Worm (Caenorhabditis elegans) whole organism, early embryonic: ENCODE data around the gene exos-4.1.
A peak's percentile ranks its signal among the peaks of the same experiment; 100 is the strongest.

ENCODE experiments used
- B0310.2 ChIP-seq: sonication (generic microtip); optimal IDR thresholded peaks from 2 replicates; lab custom pipeline; 2016; ENCODE audit warnings: mild to moderate bottlenecking, missing genetic modification characterization, missing compliant biosample characterization
- F13C5.2 ChIP-seq: sonication (generic microtip); optimal IDR thresholded peaks from 2 replicates; lab custom pipeline; 2017; ENCODE audit warnings: mild to moderate bottlenecking, missing genetic modification characterization, inconsistent platforms, missing compliant biosample characterization
- aly-1 ChIP-seq: sonication (generic microtip); optimal IDR thresholded peaks from 2 replicates; lab custom pipeline; 2016; ENCODE audit warnings: missing genetic modification characterization, missing compliant biosample characterization
- ama-1 ChIP-seq: fragments of 150-350 bp; optimal IDR thresholded peaks from 2 replicates; lab custom pipeline; 2014
- ceh-13 ChIP-seq: fragments of 200-800 bp; sonication (Bioruptor generic); optimal IDR thresholded peaks from 2 replicates; lab custom pipeline; 2018; ENCODE audit warnings: mild to moderate bottlenecking, missing genetic modification characterization, missing compliant biosample characterization
- ceh-36 ChIP-seq: sonication (generic microtip); optimal IDR thresholded peaks from 2 replicates; lab custom pipeline; 2016; ENCODE audit warnings: missing genetic modification characterization, inconsistent platforms, missing compliant biosample characterization
- ets-7 ChIP-seq: sonication (generic microtip); optimal IDR thresholded peaks from 2 replicates; lab custom pipeline; 2016; ENCODE audit warnings: missing genotype, missing genetic modification characterization, missing compliant biosample characterization
- flt-1 ChIP-seq: fragments of 200-800 bp; sonication (Bioruptor generic); IDR thresholded peaks from 2 replicates; pipeline ENCODE4 v1.3.6; 2022; ENCODE audit warnings: missing genetic modification characterization, missing compliant biosample characterization
- hmbx-1 ChIP-seq: sonication (generic microtip); optimal IDR thresholded peaks from 2 replicates; lab custom pipeline; 2016; ENCODE audit warnings: mild to moderate bottlenecking, missing genetic modification characterization, missing compliant biosample characterization
- hmg-4 ChIP-seq: fragments of 200-800 bp; sonication (Bioruptor generic); optimal IDR thresholded peaks from 2 replicates; lab custom pipeline; 2018; ENCODE audit warnings: mild to moderate bottlenecking, missing genetic modification characterization, missing compliant biosample characterization
- hnd-1 ChIP-seq: sonication (generic microtip); optimal IDR thresholded peaks from 2 replicates; lab custom pipeline; 2016; ENCODE audit warnings: missing genetic modification characterization, missing compliant biosample characterization
- pes-1 ChIP-seq: fragments of 200-800 bp; sonication (Bioruptor generic); IDR thresholded peaks from 2 replicates; pipeline ENCODE4 v1.3.6; 2022; ENCODE audit warnings: missing genetic modification reagents, missing genetic modification characterization, missing compliant biosample characterization
- scrt-1 ChIP-seq: fragments of 200-800 bp; sonication (Bioruptor generic); IDR thresholded peaks from 2 replicates; pipeline ENCODE4 v1.3.6; 2022; ENCODE audit warnings: missing genetic modification characterization, missing compliant biosample characterization
- sea-1 ChIP-seq: fragments of 200-800 bp; sonication (Bioruptor generic); conservative IDR thresholded peaks from 2 replicates; pipeline ENCODE4 v1.3.6; 2022; ENCODE audit warnings: missing genetic modification characterization, missing compliant biosample characterization
- tbx-11 ChIP-seq: fragments of 200-800 bp; sonication (Bioruptor generic); IDR thresholded peaks from 2 replicates; pipeline ENCODE4 v1.3.6; 2022; ENCODE audit warnings: missing genetic modification characterization, missing compliant biosample characterization
- tbx-37 ChIP-seq: fragments of 200-800 bp; sonication (Bioruptor generic); conservative IDR thresholded peaks from 2 replicates; pipeline ENCODE4 v1.3.6; 2022; ENCODE audit warnings: missing genetic modification reagents, missing genetic modification characterization, missing compliant biosample characterization
- tra-4 ChIP-seq: sonication (generic microtip); optimal IDR thresholded peaks from 2 replicates; lab custom pipeline; 2017; ENCODE audit warnings: missing genetic modification characterization, missing compliant biosample characterization

The exos-4.1 gene

DNA sequence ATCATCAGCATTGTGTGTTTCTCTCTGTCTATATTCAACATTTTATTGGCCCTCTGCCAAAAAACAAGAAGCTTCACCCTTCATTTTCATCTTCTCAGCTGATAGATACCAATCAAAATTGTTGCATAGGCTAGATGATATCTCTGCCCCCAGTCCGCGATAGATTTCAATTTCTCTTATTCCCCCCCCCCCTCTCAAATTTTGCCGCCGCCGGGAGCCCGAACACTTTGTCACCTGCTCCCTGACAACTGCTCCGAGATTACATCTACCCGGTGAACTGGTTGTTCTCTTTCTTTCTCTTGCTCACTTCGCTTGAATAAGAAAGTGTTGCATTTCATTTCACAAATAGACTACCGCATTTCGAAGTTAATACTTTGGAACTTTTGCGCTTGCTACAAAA is 27.2 kb downstream of the exos-4.1 start:
- TF ChIP-seq ceh-36 (tag; lab: Kevin White, UChicago) (no peak), tbx-37 (GFP tag; lab: Robert Waterston, UW) (no peak), ets-7 (tag; lab: Kevin White, UChicago) (no peak), B0310.2 (tag; lab: Kevin White, UChicago) (no peak), hmbx-1 (tag; lab: Kevin White, UChicago) (no peak), ceh-13 (GFP tag; lab: Kevin White, UChicago) (no peak), sea-1 (GFP tag; lab: Robert Waterston, UW) (no peak), pes-1 (GFP tag; lab: Robert Waterston, UW) (no peak), hmg-4 (no peak)

- TF ChIP-seq tbx-37 (GFP tag; lab: Robert Waterston, UW) (no peak), tbx-11 (GFP tag; lab: Robert Waterston, UW) (no peak), pes-1 (GFP tag; lab: Robert Waterston, UW) (no peak), scrt-1 (GFP tag; lab: Robert Waterston, UW) (no peak), F13C5.2 (tag; lab: Kevin White, UChicago) (no peak), tra-4 (no peak), hmbx-1 (tag; lab: Kevin White, UChicago) (no peak), B0310.2 (tag; lab: Kevin White, UChicago) (no peak), ama-1 (lab: Kevin White, UChicago) (no peak)
Measured at ce11 chrIV:13127720-13128119, 28.9 kb downstream of the exos-4.1 start.

- 0 out of 2 replicates have a peak, but pooled peaks have one; percentile 27 for TF ChIP-seq tbx-37 (GFP tag; lab: Robert Waterston, UW)
- peak; percentile 71 for TF ChIP-seq flt-1 (GFP tag; lab: Robert Waterston, UW)
- TF ChIP-seq sea-1 (GFP tag; lab: Robert Waterston, UW): peak; percentile 73; the same call in 1 of the 2 replicates
- TF ChIP-seq scrt-1 (GFP tag; lab: Robert Waterston, UW): peak; percentile 76
- peak; percentile 73 for TF ChIP-seq pes-1 (GFP tag; lab: Robert Waterston, UW)
Measured at ce11 chrIV:13140792-13141191, 42.0 kb downstream of the exos-4.1 start.

DNA sequence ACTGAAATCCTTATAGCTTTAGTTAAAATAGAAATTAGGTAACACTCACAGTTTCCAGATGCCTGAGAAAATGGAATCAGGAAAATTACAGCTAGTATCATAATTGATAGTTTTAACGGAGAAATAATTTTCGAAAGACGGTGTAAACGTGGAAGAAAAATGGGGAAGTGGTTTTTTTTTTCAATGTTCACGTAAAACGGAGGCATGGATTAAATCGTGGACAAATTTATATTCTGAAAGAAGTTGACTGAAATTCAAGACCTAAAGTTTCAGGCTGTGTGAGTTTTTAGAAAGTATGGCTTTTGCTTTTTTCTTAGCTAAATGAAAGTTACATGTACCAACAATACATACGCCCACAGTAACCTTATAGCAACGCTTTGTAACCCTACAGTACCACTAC is 43.5 kb downstream of the exos-4.1 start, which contains the start of gene spe-43:
TSS of gene spe-43 (minus strand) at position 101 of the 400 bp plus-strand sequence.
- TF ChIP-seq F13C5.2 (tag; lab: Kevin White, UChicago) (no peak), tra-4 (no peak), scrt-1 (GFP tag; lab: Robert Waterston, UW) (no peak), flt-1 (GFP tag; lab: Robert Waterston, UW) (no peak), pes-1 (GFP tag; lab: Robert Waterston, UW) (no peak), tbx-11 (GFP tag; lab: Robert Waterston, UW) (no peak), ceh-13 (GFP tag; lab: Kevin White, UChicago) (no peak), ama-1 (lab: Kevin White, UChicago) (no peak), aly-1 (tag; lab: Kevin White, UChicago) (no peak), B0310.2 (tag; lab: Kevin White, UChicago) (no peak), hmbx-1 (tag; lab: Kevin White, UChicago) (no peak), ceh-36 (tag; lab: Kevin White, UChicago) (no peak), sea-1 (GFP tag; lab: Robert Waterston, UW) (no peak)

DNA sequence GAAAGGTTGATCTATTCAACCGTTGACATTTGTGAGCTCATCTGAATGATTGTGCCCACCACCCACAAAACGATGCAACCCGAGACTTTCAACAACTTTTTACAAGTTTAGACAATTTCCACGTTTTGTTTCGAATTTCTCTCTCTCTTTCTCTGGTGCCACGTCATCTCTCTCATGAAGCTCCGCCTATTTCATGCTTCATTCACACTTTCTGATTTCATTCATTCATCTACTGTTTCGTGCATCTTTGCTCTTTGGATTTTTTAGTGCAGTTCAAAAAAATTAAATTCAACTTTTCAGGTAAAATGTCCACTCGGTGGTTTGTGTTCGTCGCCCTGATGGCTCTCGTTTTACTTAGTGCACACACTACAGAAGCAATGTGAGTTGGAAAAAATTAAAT is 50.5 kb downstream of the exos-4.1 start, which contains the start of gene nlp-79:
TSS of gene nlp-79 (plus strand) at position 301 of the 400 bp plus-strand sequence.
- TF ChIP-seq B0310.2 (tag; lab: Kevin White, UChicago): no peak
- no peak for TF ChIP-seq sea-1 (GFP tag; lab: Robert Waterston, UW)
- no peak for TF ChIP-seq hmbx-1 (tag; lab: Kevin White, UChicago)
- no peak for TF ChIP-seq flt-1 (GFP tag; lab: Robert Waterston, UW)
- TF ChIP-seq ceh-36 (tag; lab: Kevin White, UChicago): no peak
- no peak for TF ChIP-seq hmg-4
- TF ChIP-seq tbx-11 (GFP tag; lab: Robert Waterston, UW): no peak
- TF ChIP-seq hnd-1: no peak
- no peak for TF ChIP-seq pes-1 (GFP tag; lab: Robert Waterston, UW)
- no peak for TF ChIP-seq aly-1 (tag; lab: Kevin White, UChicago)
- TF ChIP-seq ets-7 (tag; lab: Kevin White, UChicago): no peak
- TF ChIP-seq scrt-1 (GFP tag; lab: Robert Waterston, UW): no peak
- no peak for TF ChIP-seq tbx-37 (GFP tag; lab: Robert Waterston, UW)
- TF ChIP-seq ceh-13 (GFP tag; lab: Kevin White, UChicago): no peak
- TF ChIP-seq ama-1 (lab: Kevin White, UChicago): no peak
- TF ChIP-seq F13C5.2 (tag; lab: Kevin White, UChicago): no peak
- no peak for TF ChIP-seq tra-4
